Fruit fly (Drosophila melanogaster) whole organism, pupa: ENCODE results near the gene CG12236.

Source experiments
- CG10348 ChIP-seq: fragments of 200-800 bp; sonication (Bioruptor generic); IDR thresholded peaks from 2 replicates; pipeline ENCODE4 v1.3.6; 2022; ENCODE audit warnings: missing biosample characterization, missing genetic modification characterization
- CG12605 ChIP-seq: fragments of 200-800 bp; sonication (Bioruptor generic); IDR thresholded peaks from 2 replicates; pipeline ENCODE4 v1.3.6; 2022; ENCODE audit warnings: missing biosample characterization, missing genetic modification characterization
- CG13204 ChIP-seq: fragments of 200-800 bp; sonication (Bioruptor generic); optimal IDR thresholded peaks from 2 replicates; lab custom pipeline; 2018; ENCODE audit warnings: missing biosample characterization, mild to moderate bottlenecking, missing genetic modification characterization, moderate library complexity
- CG14655 ChIP-seq: fragments of 200-800 bp; sonication (Bioruptor generic); optimal IDR thresholded peaks from 3 replicates; lab custom pipeline; 2017; ENCODE audit warnings: mild to moderate bottlenecking, missing biosample characterization, missing genetic modification reagents, missing genetic modification characterization
- CG15710 ChIP-seq: fragments of 200-800 bp; sonication (Bioruptor generic); optimal IDR thresholded peaks from 2 replicates; lab custom pipeline; 2018; ENCODE audit warnings: missing biosample characterization, mild to moderate bottlenecking, missing genetic modification characterization, moderate library complexity
- CG17806 ChIP-seq: fragments of 200-800 bp; sonication (Bioruptor generic); optimal IDR thresholded peaks from 2 replicates; lab custom pipeline; 2018; ENCODE audit warnings: missing biosample characterization, mild to moderate bottlenecking, missing genetic modification characterization, moderate library complexity
- CG32121 ChIP-seq: fragments of 200-800 bp; sonication (Bioruptor generic); IDR thresholded peaks from 2 replicates; pipeline ENCODE4 v1.3.6; 2022; ENCODE audit warnings: missing biosample characterization, missing genetic modification characterization
- CG34367 ChIP-seq: fragments of 200-800 bp; sonication (Bioruptor generic); optimal IDR thresholded peaks from 2 replicates; lab custom pipeline; 2018; ENCODE audit warnings: missing biosample characterization, mild to moderate bottlenecking, missing genetic modification characterization
- CG4496 ChIP-seq: fragments of 200-800 bp; sonication (Bioruptor generic); IDR thresholded peaks from 3 replicates; pipeline ENCODE4 v1.3.6; 2022; ENCODE audit warnings: missing biosample characterization, missing genetic modification characterization
- CG8159 ChIP-seq: fragments of 200-800 bp; sonication (Bioruptor generic); optimal IDR thresholded peaks from 3 replicates; lab custom pipeline; 2018; ENCODE audit warnings: missing biosample characterization, mild to moderate bottlenecking, missing genetic modification characterization, moderate library complexity
- CG8301 ChIP-seq: fragments of 200-800 bp; sonication (Bioruptor generic); optimal IDR thresholded peaks from 2 replicates; lab custom pipeline; 2018; ENCODE audit warnings: missing biosample characterization, mild to moderate bottlenecking, missing genetic modification characterization
- CG9948 ChIP-seq: fragments of 200-800 bp; sonication (Bioruptor generic); optimal IDR thresholded peaks from 2 replicates; lab custom pipeline; 2018; ENCODE audit warnings: missing biosample characterization, mild to moderate bottlenecking, missing genetic modification characterization, moderate library complexity
- D1 ChIP-seq: fragments of 200-800 bp; sonication (Bioruptor generic); optimal IDR thresholded peaks from 2 replicates; lab custom pipeline; 2018; ENCODE audit warnings: missing biosample characterization, mild to moderate bottlenecking, missing genetic modification characterization, moderate library complexity
- EcR ChIP-seq: fragments of 200-800 bp; sonication (Bioruptor generic); optimal IDR thresholded peaks from 3 replicates; lab custom pipeline; 2019; ENCODE audit warnings: missing biosample characterization, missing genetic modification characterization, mild to moderate bottlenecking, moderate library complexity, missing genetic modification reagents
- Ets98B ChIP-seq: fragments of 200-800 bp; sonication (Bioruptor generic); IDR thresholded peaks from 2 replicates; pipeline ENCODE4 v1.3.6; 2022; ENCODE audit warnings: missing biosample characterization, missing genetic modification characterization
- Pif1A ChIP-seq: fragments of 200-800 bp; sonication (Bioruptor generic); optimal IDR thresholded peaks from 3 replicates; lab custom pipeline; 2016; ENCODE audit warnings: missing biosample characterization, missing genetic modification characterization
- Pif1B ChIP-seq: fragments of 200-800 bp; sonication (Bioruptor generic); optimal IDR thresholded peaks from 3 replicates; lab custom pipeline; 2016; ENCODE audit warnings: missing biosample characterization, missing genetic modification characterization
- Snoo ChIP-seq: fragments of 200-800 bp; sonication (Bioruptor generic); optimal IDR thresholded peaks from 3 replicates; lab custom pipeline; 2017; ENCODE audit warnings: missing biosample characterization, mild to moderate bottlenecking, missing genetic modification characterization, inconsistent platforms
- fd96Ca ChIP-seq: fragments of 200-800 bp; sonication (Bioruptor generic); IDR thresholded peaks from 3 replicates; pipeline ENCODE4 v1.3.6; 2022; ENCODE audit warnings: missing biosample characterization, missing genetic modification characterization
- gl ChIP-seq: fragments of 200-800 bp; sonication (Bioruptor generic); optimal IDR thresholded peaks from 2 replicates; lab custom pipeline; 2018; ENCODE audit warnings: missing biosample characterization, mild to moderate bottlenecking, missing genetic modification characterization
- rn ChIP-seq: fragments of 200-800 bp; sonication (Bioruptor generic); IDR thresholded peaks from 2 replicates; pipeline ENCODE4 v1.3.6; 2022; ENCODE audit warnings: missing biosample characterization, missing genetic modification characterization

CG12236 gene

dm6 chrX:5904377-5905085, 3.4 kb upstream of the CG12236 start:
- TF ChIP-seq CG4496 (GFP tag; lab: Robert Waterston, UW) (no peak), CG13204 (GFP tag; lab: Kevin White, UChicago) (peak; percentile 6), EcR (peak; percentile 97), Ets98B (GFP tag; lab: Robert Waterston, UW) (peak; percentile 12; the same call in 1 of the 2 replicates), CG32121 (GFP tag; lab: Robert Waterston, UW) (no peak), CG12605 (GFP tag; lab: Robert Waterston, UW) (peak; percentile 41; the same call in 1 of the 2 replicates), fd96Ca (GFP tag; lab: Robert Waterston, UW) (no peak)
- TF ChIP-seq, all 21 proteins: peak for 4

- TF ChIP-seq CG8301 (tag; lab: Kevin White, UChicago) (peak; percentile 24), Pif1A (no peak)
Measured at dm6 chrX:5905086-5905400, 2.9 kb upstream of the CG12236 start.

- TF ChIP-seq CG9948 (tag; lab: Kevin White, UChicago) (no peak), CG32121 (GFP tag; lab: Robert Waterston, UW) (no peak)
- TF ChIP-seq, all 21 proteins: peak for 0
Measured at dm6 chrX:5905446-5905845, 2.5 kb upstream of the CG12236 start, which contains the start of gene CG4020. TSS of gene CG4020 (plus strand) at chrX:5905746.

dm6 chrX:5914992-5915751, 7.2 kb downstream of the CG12236 start:
- TF ChIP-seq Ets98B (GFP tag; lab: Robert Waterston, UW) (no peak), EcR (peak; percentile 89)

dm6 chrX:5915752-5916493, 8.0 kb downstream of the CG12236 start:
- TF ChIP-seq CG4496 (GFP tag; lab: Robert Waterston, UW) (0 out of 3 replicates have a peak, but pooled peaks have one; percentile 4), Pif1A (no peak), fd96Ca (GFP tag; lab: Robert Waterston, UW) (0 out of 3 replicates have a peak, but pooled peaks have one; percentile 51), CG10348 (GFP tag; lab: Robert Waterston, UW) (no peak), Snoo (no peak), CG9948 (tag; lab: Kevin White, UChicago) (no peak), Ets98B (GFP tag; lab: Robert Waterston, UW) (peak; percentile 30; the same call in 1 of the 2 replicates), CG13204 (GFP tag; lab: Kevin White, UChicago) (no peak), D1 (no peak), CG8159 (tag; lab: Kevin White, UChicago) (peak; percentile 2), CG17806 (tag; lab: Kevin White, UChicago) (no peak), EcR (no peak), CG8301 (tag; lab: Kevin White, UChicago) (no peak), rn (GFP tag; lab: Robert Waterston, UW) (no peak), CG32121 (GFP tag; lab: Robert Waterston, UW) (0 out of 2 replicates have a peak, but pooled peaks have one; percentile 7), CG15710 (tag; lab: Kevin White, UChicago) (no peak), CG14655 (GFP tag; lab: Kevin White, UChicago) (no peak), CG12605 (GFP tag; lab: Robert Waterston, UW) (no peak), CG34367 (tag; lab: Kevin White, UChicago) (peak; percentile 5), Pif1B (GFP tag; lab: Kevin White, UChicago) (no peak), gl (tag; lab: Kevin White, UChicago) (no peak)

dm6 chrX:5916494-5917309, 8.8 kb downstream of the CG12236 start, which contains the start of the genes Shmt and CG3726:
TSS of gene Shmt (minus strand) at chrX:5916797.
TSS of gene CG3726 (plus strand) at chrX:5917097.
- TF ChIP-seq rn (GFP tag; lab: Robert Waterston, UW) (no peak), CG4496 (GFP tag; lab: Robert Waterston, UW) (0 out of 3 replicates have a peak, but pooled peaks have one; percentile 5), Pif1B (GFP tag; lab: Kevin White, UChicago) (no peak), Pif1A (peak; percentile 17), CG9948 (tag; lab: Kevin White, UChicago) (no peak), D1 (peak; percentile 81), CG8301 (tag; lab: Kevin White, UChicago) (no peak), CG17806 (tag; lab: Kevin White, UChicago) (no peak), CG10348 (GFP tag; lab: Robert Waterston, UW) (no peak), Snoo (no peak), CG8159 (tag; lab: Kevin White, UChicago) (no peak), CG34367 (tag; lab: Kevin White, UChicago) (no peak), Ets98B (GFP tag; lab: Robert Waterston, UW) (no peak), EcR (no peak), CG13204 (GFP tag; lab: Kevin White, UChicago) (no peak), CG12605 (GFP tag; lab: Robert Waterston, UW) (peak; percentile 30; the same call in 1 of the 2 replicates), CG14655 (GFP tag; lab: Kevin White, UChicago) (no peak), CG15710 (tag; lab: Kevin White, UChicago) (no peak), gl (tag; lab: Kevin White, UChicago) (no peak), fd96Ca (GFP tag; lab: Robert Waterston, UW) (no peak), CG32121 (GFP tag; lab: Robert Waterston, UW) (no peak)
